Worm (Caenorhabditis elegans): ENCODE measurements around the gene arx-6.

- TF ChIP-seq him-1 (tag; optimal IDR thresholded peaks at IDR 0.05): no peak
- no peak for TF ChIP-seq dao-5 (tag; optimal IDR thresholded peaks at IDR 0.05)
- peak; percentile 60 for TF ChIP-seq W03F9.2 (tag; optimal IDR thresholded peaks at IDR 0.05)
These were observed 39.7 kb downstream of the arx-6 start, which contains the start of gene rpb-8 for ce11 chrIII:4917960-4918712.

Data from whole organism, L4/young adult.